Fruit fly (Drosophila melanogaster): Measurements from ENCODE around the gene CG31076.

- TF ChIP-seq CG8478 (optimal IDR thresholded peaks at IDR 0.05): no peak
- peak in 1 of 2 experiments; percentile 12 for TF ChIP-seq CTCF (optimal IDR thresholded peaks at IDR 0.05)
These were observed 1.2 kb downstream of the CG31076 start, which contains the start of gene CG31075 for dm6 chr3R:26988412-26988981.

All from S2 (cell line).